Worm (Caenorhabditis elegans): ENCODE results near the gene T15B7.14.

Gene T15B7.14

DNA sequence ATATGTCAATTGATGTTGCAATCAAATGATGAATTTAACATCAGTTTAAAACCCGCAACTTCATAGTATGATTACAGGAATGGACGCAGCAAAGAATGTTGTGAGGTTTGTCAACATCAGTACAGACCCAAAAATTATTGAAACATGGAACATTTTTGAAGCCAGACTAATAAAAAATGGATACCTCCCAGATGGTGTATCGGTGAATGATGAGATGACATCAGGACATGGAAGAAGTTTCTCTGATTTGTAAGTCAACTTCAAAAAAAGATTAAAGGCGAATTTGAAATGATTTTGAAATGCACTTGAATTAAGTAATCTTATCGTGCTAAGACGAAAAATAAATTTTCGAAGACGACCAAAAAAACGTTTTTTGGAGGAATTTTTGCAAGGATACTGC, 21.3 kb downstream of the T15B7.14 start:
- TF ChIP-seq rpc-1 (optimal IDR thresholded peaks at IDR 0.05) (no peak), rpc-1 (tag; optimal IDR thresholded peaks at IDR 0.05) (no peak), madf-8 (GFP tag; conservative IDR thresholded peaks at IDR 0.05) (no peak), nhr-90 (tag; optimal IDR thresholded peaks at IDR 0.05) (no peak), ceh-79 (tag; optimal IDR thresholded peaks at IDR 0.05) (no peak), mcd-1 (GFP tag; IDR thresholded peaks at IDR 0.05) (no peak), fkh-3 (tag; optimal IDR thresholded peaks at IDR 0.05) (no peak), let-607 (tag; optimal IDR thresholded peaks at IDR 0.05) (no peak), Y53F4B.3 (GFP tag; IDR thresholded peaks at IDR 0.05) (no peak), F57A8.1 (GFP tag; optimal IDR thresholded peaks at IDR 0.05) (no peak), dox-1 (GFP tag; IDR thresholded peaks at IDR 0.05) (no peak), ekl-4 (GFP tag; IDR thresholded peaks at IDR 0.05) (no peak)

ce11 chrV:6811863-6812262, 23.3 kb downstream of the T15B7.14 start:
- TF ChIP-seq dpl-1 (GFP tag; optimal IDR thresholded peaks at IDR 0.05): no peak
- no peak for TF ChIP-seq F57A8.1 (GFP tag; optimal IDR thresholded peaks at IDR 0.05)
- no peak for TF ChIP-seq ztf-28 (GFP tag; IDR thresholded peaks at IDR 0.05)
- no peak for TF ChIP-seq die-1 (tag; optimal IDR thresholded peaks at IDR 0.05)
- no peak for TF ChIP-seq F22D6.2 (tag; optimal IDR thresholded peaks at IDR 0.05)
- peak; percentile 81 for TF ChIP-seq ets-4 (GFP tag; optimal IDR thresholded peaks at IDR 0.05)
- no peak for TF ChIP-seq ceh-100 (GFP tag; IDR thresholded peaks at IDR 0.05)
- peak; percentile 91 for TF ChIP-seq nhr-80 (tag; optimal IDR thresholded peaks at IDR 0.05)
- TF ChIP-seq hmg-1.2 (GFP tag; IDR thresholded peaks at IDR 0.05): no peak
- no peak for TF ChIP-seq Y53G8AR.9 (GFP tag; conservative IDR thresholded peaks at IDR 0.05)
- TF ChIP-seq hlh-12 (tag; optimal IDR thresholded peaks at IDR 0.05): no peak
- TF ChIP-seq lin-26 (GFP tag; IDR thresholded peaks at IDR 0.05): no peak
- TF ChIP-seq cebp-1 (GFP tag; IDR thresholded peaks at IDR 0.05): 0 out of 2 replicates have a peak, but pooled peaks have one; percentile 34
- no peak for TF ChIP-seq cebp-1 (tag; optimal IDR thresholded peaks at IDR 0.05)
- TF ChIP-seq F33H1.4 (GFP tag; IDR thresholded peaks at IDR 0.05): no peak
- TF ChIP-seq lsy-27 (tag; optimal IDR thresholded peaks at IDR 0.05; ENCODE audit: borderline replicate concordance, insufficient read depth): no peak
- no peak for TF ChIP-seq tbp1 (GFP tag; optimal IDR thresholded peaks at IDR 0.05)
- no peak for TF ChIP-seq lin-35 (GFP tag; optimal IDR thresholded peaks at IDR 0.05)
- TF ChIP-seq T07F8.4 (tag; optimal IDR thresholded peaks at IDR 0.05): no peak
- no peak for TF ChIP-seq ceh-91 (GFP tag; IDR thresholded peaks at IDR 0.05)
- TF ChIP-seq nhr-90 (tag; optimal IDR thresholded peaks at IDR 0.05): no peak
- no peak for TF ChIP-seq cebp-2 (GFP tag; IDR thresholded peaks at IDR 0.05)
- TF ChIP-seq lir-1 (GFP tag; conservative IDR thresholded peaks at IDR 0.05): no peak
- no peak for TF ChIP-seq D2030.7 (GFP tag; IDR thresholded peaks at IDR 0.05)
- TF ChIP-seq ekl-4 (GFP tag; IDR thresholded peaks at IDR 0.05): no peak
- TF ChIP-seq egl-18 (GFP tag; IDR thresholded peaks at IDR 0.05): no peak
- TF ChIP-seq zim-3 (tag; optimal IDR thresholded peaks at IDR 0.05): no peak
- no peak for TF ChIP-seq akir-1 (GFP tag; optimal IDR thresholded peaks at IDR 0.05)
- no peak for TF ChIP-seq unc-62 (GFP tag; optimal IDR thresholded peaks at IDR 0.05)
- TF ChIP-seq ceh-40 (GFP tag; IDR thresholded peaks at IDR 0.05): 0 out of 2 replicates have a peak, but pooled peaks have one; percentile 10
- TF ChIP-seq chd-7 (tag; optimal IDR thresholded peaks at IDR 0.05): no peak
- TF ChIP-seq nfyb-1 (GFP tag; IDR thresholded peaks at IDR 0.05): no peak
- TF ChIP-seq C06A6.2 (GFP tag; conservative IDR thresholded peaks at IDR 0.05): no peak
- no peak for TF ChIP-seq ZK185.1 (tag; optimal IDR thresholded peaks at IDR 0.05; ENCODE audit: poor library complexity, severe bottlenecking)

Measured in whole organism, young adult.